Worm (Caenorhabditis elegans) whole organism, mixed stage, embryonic: ENCODE results near the gene Y69A2AR.24.

Experiments used
- M03D4.4 ChIP-seq: sonication (generic microtip); optimal IDR thresholded peaks from 2 replicates; lab custom pipeline; 2017; ENCODE audit warnings: mild to moderate bottlenecking, missing genetic modification characterization, missing compliant biosample characterization
- bed-3 ChIP-seq: fragments of 200-800 bp; sonication (Bioruptor generic); optimal IDR thresholded peaks from 3 replicates; lab custom pipeline; 2018; ENCODE audit warnings: mild to moderate bottlenecking, missing genetic modification characterization, moderate library complexity, missing compliant biosample characterization
- blmp-1 ChIP-seq: fragments of 150-350 bp; optimal IDR thresholded peaks from 2 replicates; lab custom pipeline; 2014; ENCODE audit warnings: missing biosample characterization, missing genetic modification characterization
- ceh-39 ChIP-seq: fragments of 150-350 bp; optimal IDR thresholded peaks from 2 replicates; lab custom pipeline; 2014; ENCODE audit warnings: missing biosample characterization, missing genetic modification characterization
- ceh-43 ChIP-seq: fragments of 200-800 bp; sonication (Bioruptor generic); optimal IDR thresholded peaks from 2 replicates; lab custom pipeline; 2018; ENCODE audit warnings: mild to moderate bottlenecking, missing genetic modification characterization, moderate library complexity, missing compliant biosample characterization
- ces-1 ChIP-seq: fragments of 150-350 bp; optimal IDR thresholded peaks from 2 replicates; lab custom pipeline; 2014; ENCODE audit warnings: missing biosample characterization, missing genetic modification reagents, missing genetic modification characterization
- cnd-1 ChIP-seq: fragments of 200-800 bp; sonication (Bioruptor generic); optimal IDR thresholded peaks from 2 replicates; lab custom pipeline; 2018; ENCODE audit warnings: mild to moderate bottlenecking, missing genetic modification characterization, missing compliant biosample characterization
- elt-1 ChIP-seq: sonication (generic microtip); optimal IDR thresholded peaks from 2 replicates; lab custom pipeline; 2017; ENCODE audit warnings: missing genetic modification characterization, mild to moderate bottlenecking, missing compliant biosample characterization, antibody characterized with exemption, moderate library complexity, borderline replicate concordance; ENCODE audit not compliant: insufficient read depth
- elt-3 ChIP-seq: fragments of 150-350 bp; optimal IDR thresholded peaks from 2 replicates; lab custom pipeline; 2014; ENCODE audit warnings: missing biosample characterization, missing genetic modification characterization
- flh-1 ChIP-seq: fragments of 200-800 bp; sonication (Bioruptor generic); optimal IDR thresholded peaks from 2 replicates; lab custom pipeline; 2018; ENCODE audit warnings: mild to moderate bottlenecking, missing genetic modification characterization, moderate library complexity, missing compliant biosample characterization
- ham-2 ChIP-seq: fragments of 200-800 bp; sonication (Bioruptor generic); optimal IDR thresholded peaks from 2 replicates; lab custom pipeline; 2018; ENCODE audit warnings: mild to moderate bottlenecking, missing genetic modification characterization, missing compliant biosample characterization
- hlh-1 ChIP-seq: fragments of 150-350 bp; optimal IDR thresholded peaks from 2 replicates; lab custom pipeline; 2014; ENCODE audit warnings: missing biosample characterization, missing genetic modification reagents, missing genetic modification characterization
- lin-13 ChIP-seq: fragments of 150-350 bp; optimal IDR thresholded peaks from 2 replicates; lab custom pipeline; 2014; ENCODE audit warnings: missing biosample characterization, missing genetic modification characterization
- lin-32 ChIP-seq: fragments of 200-800 bp; sonication (Bioruptor generic); optimal IDR thresholded peaks from 2 replicates; lab custom pipeline; 2018; ENCODE audit warnings: mild to moderate bottlenecking, missing genetic modification characterization, missing compliant biosample characterization
- mab-5 ChIP-seq: fragments of 150-350 bp; optimal IDR thresholded peaks from 2 replicates; lab custom pipeline; 2014; ENCODE audit warnings: missing biosample characterization, missing genetic modification characterization
- mep-1 ChIP-seq: fragments of 150-350 bp; optimal IDR thresholded peaks from 2 replicates; lab custom pipeline; 2017; ENCODE audit warnings: missing biosample characterization, missing genetic modification reagents, missing genetic modification characterization, inconsistent platforms
- mls-2 ChIP-seq: sonication (generic microtip); optimal IDR thresholded peaks from 2 replicates; lab custom pipeline; 2016; ENCODE audit warnings: mild to moderate bottlenecking, missing genetic modification characterization, moderate library complexity, missing compliant biosample characterization
- nhr-12 ChIP-seq: fragments of 150-350 bp; optimal IDR thresholded peaks from 2 replicates; lab custom pipeline; 2014; ENCODE audit warnings: missing biosample characterization, missing genetic modification characterization
- nhr-2 ChIP-seq: fragments of 150-350 bp; optimal IDR thresholded peaks from 2 replicates; lab custom pipeline; 2014; ENCODE audit warnings: missing biosample characterization, missing genetic modification characterization
- nhr-237 ChIP-seq: fragments of 150-350 bp; optimal IDR thresholded peaks from 2 replicates; lab custom pipeline; 2014; ENCODE audit warnings: missing biosample characterization, missing genetic modification characterization
- nhr-28 ChIP-seq: fragments of 150-350 bp; optimal IDR thresholded peaks from 2 replicates; lab custom pipeline; 2014; ENCODE audit warnings: missing biosample characterization, missing genetic modification characterization
- nhr-76 ChIP-seq: sonication (generic microtip); optimal IDR thresholded peaks from 2 replicates; lab custom pipeline; 2017; ENCODE audit warnings: missing biosample characterization, missing genetic modification characterization
- sem-2 ChIP-seq: fragments of 200-800 bp; sonication (Bioruptor generic); optimal IDR thresholded peaks from 2 replicates; lab custom pipeline; 2018; ENCODE audit warnings: mild to moderate bottlenecking, missing genetic modification characterization, missing compliant biosample characterization
- sptf-1 ChIP-seq: sonication (generic microtip); optimal IDR thresholded peaks from 2 replicates; lab custom pipeline; 2017; ENCODE audit warnings: mild to moderate bottlenecking, missing genetic modification characterization, moderate library complexity, missing compliant biosample characterization
- tbx-8 ChIP-seq: fragments of 200-800 bp; sonication (Bioruptor generic); optimal IDR thresholded peaks from 2 replicates; lab custom pipeline; 2018; ENCODE audit warnings: mild to moderate bottlenecking, missing genetic modification characterization, moderate library complexity, missing compliant biosample characterization
- unc-120 ChIP-seq: sonication (generic microtip); optimal IDR thresholded peaks from 2 replicates; lab custom pipeline; 2017; ENCODE audit warnings: missing genetic modification characterization, missing compliant biosample characterization; ENCODE audit not compliant: poor library complexity, severe bottlenecking
- unc-39 ChIP-seq: fragments of 150-350 bp; optimal IDR thresholded peaks from 2 replicates; lab custom pipeline; 2014; ENCODE audit warnings: missing biosample characterization, missing genetic modification characterization
- unc-62 ChIP-seq: fragments of 150-350 bp; optimal IDR thresholded peaks from 2 replicates; lab custom pipeline; 2014; ENCODE audit warnings: missing biosample characterization, missing genetic modification reagents, missing genetic modification characterization
- zip-8 ChIP-seq: fragments of 150-350 bp; optimal IDR thresholded peaks from 2 replicates; lab custom pipeline; 2014; ENCODE audit warnings: missing biosample characterization, missing genetic modification characterization
- ztf-11 ChIP-seq: fragments of 150-350 bp; optimal IDR thresholded peaks from 2 replicates; lab custom pipeline; 2014; ENCODE audit warnings: missing biosample characterization, missing genetic modification characterization

The Y69A2AR.24 gene

ce11 chrIV:2556211-2556610, 7.7 kb downstream of the Y69A2AR.24 start:
- no peak for TF ChIP-seq elt-3 (tag; lab: Kevin White, UChicago)
- no peak for TF ChIP-seq tbx-8 (GFP tag; lab: Kevin White, UChicago)
- TF ChIP-seq flh-1 (GFP tag; lab: Kevin White, UChicago), result no peak
- TF ChIP-seq cnd-1, result no peak
- TF ChIP-seq nhr-76, result no peak
- TF ChIP-seq nhr-2 (tag; lab: Kevin White, UChicago), result no peak
- no peak for TF ChIP-seq ham-2 (GFP tag; lab: Kevin White, UChicago)
- TF ChIP-seq M03D4.4 (tag; lab: Kevin White, UChicago), result no peak
- no peak for TF ChIP-seq ces-1 (GFP tag; lab: Kevin White, UChicago)
- TF ChIP-seq lin-32 (GFP tag; lab: Kevin White, UChicago), result no peak
- no peak for TF ChIP-seq elt-1 (tag; lab: Kevin White, UChicago)
- TF ChIP-seq sptf-1 (tag; lab: Kevin White, UChicago), result no peak
- no peak for TF ChIP-seq unc-120 (tag; lab: Kevin White, UChicago)
- TF ChIP-seq nhr-12 (tag; lab: Kevin White, UChicago), result no peak
- no peak for TF ChIP-seq sem-2 (GFP tag; lab: Kevin White, UChicago)

ce11 chrIV:2552855-2553254, 11.0 kb downstream of the Y69A2AR.24 start:
- TF ChIP-seq unc-62 (GFP tag; lab: Kevin White, UChicago) (no peak), sptf-1 (tag; lab: Kevin White, UChicago) (no peak), mep-1 (no peak), flh-1 (GFP tag; lab: Kevin White, UChicago) (no peak), elt-3 (tag; lab: Kevin White, UChicago) (no peak), blmp-1 (no peak), sem-2 (GFP tag; lab: Kevin White, UChicago) (no peak), unc-120 (tag; lab: Kevin White, UChicago) (no peak), nhr-12 (tag; lab: Kevin White, UChicago) (no peak), ham-2 (GFP tag; lab: Kevin White, UChicago) (no peak), ceh-43 (GFP tag; lab: Kevin White, UChicago) (no peak), hlh-1 (tag; lab: Kevin White, UChicago) (no peak), mls-2 (tag; lab: Kevin White, UChicago) (no peak), nhr-237 (no peak)

ce11 chrIV:2552276-2552675, 11.6 kb downstream of the Y69A2AR.24 start:
- no peak for TF ChIP-seq mep-1
- no peak for TF ChIP-seq sptf-1 (tag; lab: Kevin White, UChicago)
- no peak for TF ChIP-seq M03D4.4 (tag; lab: Kevin White, UChicago)
- no peak for TF ChIP-seq ztf-11
- no peak for TF ChIP-seq nhr-76
- no peak for TF ChIP-seq ham-2 (GFP tag; lab: Kevin White, UChicago)
- no peak for TF ChIP-seq ceh-39
- TF ChIP-seq ceh-43 (GFP tag; lab: Kevin White, UChicago), result no peak
- no peak for TF ChIP-seq tbx-8 (GFP tag; lab: Kevin White, UChicago)
- no peak for TF ChIP-seq nhr-28 (tag; lab: Kevin White, UChicago)
- no peak for TF ChIP-seq mls-2 (tag; lab: Kevin White, UChicago)
- TF ChIP-seq blmp-1, result no peak

- no peak for TF ChIP-seq bed-3
- TF ChIP-seq ztf-11, result no peak
- TF ChIP-seq hlh-1 (tag; lab: Kevin White, UChicago), result no peak
- TF ChIP-seq unc-39 (tag; lab: Kevin White, UChicago), result no peak
- no peak for TF ChIP-seq elt-3 (tag; lab: Kevin White, UChicago)
- no peak for TF ChIP-seq zip-8 (tag; lab: Kevin White, UChicago)
- TF ChIP-seq mls-2 (tag; lab: Kevin White, UChicago), result no peak
- no peak for TF ChIP-seq lin-13 (tag; lab: Kevin White, UChicago)
- TF ChIP-seq mab-5 (tag; lab: Kevin White, UChicago), result no peak
- TF ChIP-seq nhr-28 (tag; lab: Kevin White, UChicago), result no peak
- TF ChIP-seq ceh-43 (GFP tag; lab: Kevin White, UChicago), result no peak
- no peak for TF ChIP-seq nhr-12 (tag; lab: Kevin White, UChicago)
Measured at ce11 chrIV:2551838-2552237, 12.0 kb downstream of the Y69A2AR.24 start.

- TF ChIP-seq mls-2 (tag; lab: Kevin White, UChicago), result no peak
- no peak for TF ChIP-seq elt-1 (tag; lab: Kevin White, UChicago)
Measured at ce11 chrIV:2551418-2551817, 12.5 kb downstream of the Y69A2AR.24 start, which contains the start of gene Y69A2AR.23. Y69A2AR.23 (minus strand) TSS chrIV:2551684.
